Fruit fly (Drosophila melanogaster) S2 (cell line): ENCODE results near the gene CG2608.

Source experiments
- CG8478 ChIP-seq: fragments of >200 bp; optimal IDR thresholded peaks from 2 replicates; lab custom pipeline; 2018
- CTCF ChIP-seq, 2 experiments: fragments of >200 bp; optimal IDR thresholded peaks; 2 replicates each; lab custom pipeline; 2018

- TF ChIP-seq CTCF (optimal IDR thresholded peaks at IDR 0.05; lab: Kevin White, UChicago) (no peak), CG8478 (no peak)
These were observed 47.9 kb upstream of the CG2608 start for dm6 chr2L:20597744-20598143.
